Worm (Caenorhabditis elegans) whole organism, midembryonic: ENCODE results near the gene T04B8.5.

Experiments used
- flt-1 ChIP-seq: fragments of 200-800 bp; sonication (Bioruptor generic); IDR thresholded peaks from 2 replicates; pipeline ENCODE4 v1.3.6; 2022; ENCODE audit warnings: missing genetic modification characterization, missing compliant biosample characterization
- ztf-29 ChIP-seq: fragments of 200-800 bp; sonication (Bioruptor generic); IDR thresholded peaks from 2 replicates; pipeline ENCODE4 v1.3.6; 2022; ENCODE audit warnings: missing genetic modification reagents, missing genetic modification characterization, missing compliant biosample characterization

DNA sequence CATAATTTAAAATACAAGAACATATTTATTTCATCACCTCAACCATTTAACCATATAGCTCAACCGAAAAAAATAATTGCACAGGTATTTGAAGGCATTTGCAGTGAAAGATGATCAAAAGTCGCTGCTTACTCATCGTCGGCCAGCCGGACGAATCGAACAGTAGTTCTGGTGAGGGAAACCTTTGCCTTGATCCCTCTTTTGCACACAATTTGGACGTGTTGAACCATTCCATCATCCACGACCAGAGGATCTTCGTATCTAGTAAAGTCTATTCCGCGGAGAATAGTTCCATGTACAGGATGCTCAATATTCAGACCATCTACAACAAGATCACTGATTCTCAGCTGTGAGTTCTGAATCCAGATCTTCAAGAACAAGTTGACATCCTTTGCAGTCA lies 42.4 kb downstream of the T04B8.5 start:
- TF ChIP-seq ztf-29 (GFP tag; lab: Robert Waterston, UW) (no peak), flt-1 (GFP tag; lab: Robert Waterston, UW) (no peak)
